Worm (Caenorhabditis elegans) whole organism, young adult: ENCODE data around the gene cest-8.

Experiments
- C06A6.2 ChIP-seq: fragments of 200-800 bp; sonication (Bioruptor generic); conservative IDR thresholded peaks from 2 replicates; pipeline ENCODE4 v1.3.6; 2022; ENCODE audit warnings: missing genetic modification characterization, missing compliant biosample characterization
- F22D6.2 ChIP-seq: sonication (generic microtip); optimal IDR thresholded peaks from 2 replicates; lab custom pipeline; 2016; ENCODE audit warnings: mild to moderate bottlenecking, missing genetic modification characterization, missing compliant biosample characterization
- F23B12.7 ChIP-seq: sonication (generic microtip); optimal IDR thresholded peaks from 2 replicates; lab custom pipeline; 2017; ENCODE audit warnings: missing genetic modification characterization, mild to moderate bottlenecking, missing compliant biosample characterization, antibody characterized with exemption, moderate library complexity; ENCODE audit not compliant: insufficient read depth
- F39B2.1 ChIP-seq: fragments of 200-800 bp; sonication (Bioruptor generic); IDR thresholded peaks from 2 replicates; pipeline ENCODE4 v1.3.6; 2022; ENCODE audit warnings: missing genetic modification reagents, missing genetic modification characterization, missing compliant biosample characterization
- F49E8.2 ChIP-seq: sonication (generic microtip); optimal IDR thresholded peaks from 3 replicates; lab custom pipeline; 2017; ENCODE audit warnings: missing genetic modification characterization, mild to moderate bottlenecking, missing compliant biosample characterization, antibody characterized with exemption, moderate library complexity; ENCODE audit not compliant: insufficient read depth
- F52B5.7 ChIP-seq: sonication (generic microtip); optimal IDR thresholded peaks from 2 replicates; lab custom pipeline; 2016; ENCODE audit warnings: mild to moderate bottlenecking, missing genetic modification characterization, missing compliant biosample characterization
- K12H6.12 ChIP-seq: fragments of 200-800 bp; sonication (Bioruptor generic); optimal IDR thresholded peaks from 2 replicates; lab custom pipeline; 2018; ENCODE audit warnings: mild to moderate bottlenecking, missing genetic modification characterization, missing compliant biosample characterization
- ama-1 ChIP-seq, 3 experiments: fragments of 150-350 bp in 1 of 3; sonication (generic microtip) in 2 of 3; optimal IDR thresholded peaks; 2 replicates each; lab custom pipeline; 2014 to 2018; ENCODE audit warnings: missing biosample characterization in 2 of 3, missing genetic modification characterization in 2 of 3, missing genetic modification reagents in 2 of 3
- attf-5 ChIP-seq: fragments of 200-800 bp; sonication (Bioruptor generic); optimal IDR thresholded peaks from 2 replicates; lab custom pipeline; 2018; ENCODE audit warnings: mild to moderate bottlenecking, missing genetic modification characterization, missing compliant biosample characterization
- attf-6 ChIP-seq: fragments of 200-800 bp; sonication (Bioruptor generic); IDR thresholded peaks from 2 replicates; pipeline ENCODE4 v1.3.6; 2022; ENCODE audit warnings: missing genetic modification reagents, missing genetic modification characterization, missing compliant biosample characterization
- bed-2 ChIP-seq: fragments of 200-800 bp; sonication (Bioruptor generic); IDR thresholded peaks from 2 replicates; pipeline ENCODE4 v1.3.6; 2022; ENCODE audit warnings: missing genetic modification reagents, missing genetic modification characterization, missing compliant biosample characterization
- ccch-3 ChIP-seq: fragments of 200-800 bp; sonication (Bioruptor generic); optimal IDR thresholded peaks from 2 replicates; lab custom pipeline; 2018; ENCODE audit warnings: mild to moderate bottlenecking, missing genetic modification characterization, missing compliant biosample characterization
- cebp-1 ChIP-seq, 2 experiments: fragments of 200-800 bp in 1 of 2; sonication (Bioruptor generic) in 1 of 2; sonication (generic microtip) in 1 of 2; IDR thresholded peaks in 1 of 2; optimal IDR thresholded peaks in 1 of 2; 2 replicates each; pipeline versions ENCODE4 v1.3.6 to Lab custom; 2017 to 2022; ENCODE audit warnings: missing compliant biosample characterization in 2 of 2, missing genetic modification characterization in 2 of 2, mild to moderate bottlenecking in 1 of 2, missing genetic modification reagents in 1 of 2, moderate library complexity in 1 of 2
- ceh-27 ChIP-seq: fragments of 200-800 bp; sonication (Bioruptor generic); optimal IDR thresholded peaks from 2 replicates; lab custom pipeline; 2018; ENCODE audit warnings: mild to moderate bottlenecking, missing genetic modification characterization, moderate library complexity, missing compliant biosample characterization
- chd-7 ChIP-seq: sonication (generic microtip); optimal IDR thresholded peaks from 2 replicates; lab custom pipeline; 2016; ENCODE audit warnings: mild to moderate bottlenecking, missing genetic modification characterization, moderate library complexity, missing compliant biosample characterization
- dox-1 ChIP-seq: fragments of 200-800 bp; sonication (Bioruptor generic); IDR thresholded peaks from 2 replicates; pipeline ENCODE4 v1.3.6; 2022; ENCODE audit warnings: missing genetic modification reagents, missing genetic modification characterization, missing compliant biosample characterization
- egl-44 ChIP-seq: fragments of 200-800 bp; sonication (Bioruptor generic); IDR thresholded peaks from 2 replicates; pipeline ENCODE4 v1.3.6; 2022; ENCODE audit warnings: missing genetic modification reagents, missing genetic modification characterization, missing compliant biosample characterization
- ekl-4 ChIP-seq: fragments of 200-800 bp; sonication (Bioruptor generic); IDR thresholded peaks from 2 replicates; pipeline ENCODE4 v1.3.6; 2022; ENCODE audit warnings: missing genetic modification reagents, missing genetic modification characterization, missing compliant biosample characterization
- ets-4 ChIP-seq: fragments of 200-800 bp; sonication (Bioruptor generic); optimal IDR thresholded peaks from 2 replicates; lab custom pipeline; 2018; ENCODE audit warnings: mild to moderate bottlenecking, missing genetic modification characterization, missing compliant biosample characterization
- fkh-3 ChIP-seq: sonication (generic microtip); optimal IDR thresholded peaks from 2 replicates; lab custom pipeline; 2016; ENCODE audit warnings: mild to moderate bottlenecking, missing genetic modification characterization, missing compliant biosample characterization
- gei-17 ChIP-seq: fragments of 200-800 bp; sonication (Bioruptor generic); optimal IDR thresholded peaks from 2 replicates; lab custom pipeline; 2018; ENCODE audit warnings: mild to moderate bottlenecking, missing genetic modification characterization, missing compliant biosample characterization
- hsf-1 ChIP-seq: fragments of 200-800 bp; sonication (Bioruptor generic); IDR thresholded peaks from 2 replicates; pipeline ENCODE4 v1.3.6; 2022; ENCODE audit warnings: missing genetic modification reagents, missing genetic modification characterization, missing compliant biosample characterization
- lin-54 ChIP-seq: fragments of 200-800 bp; sonication (Bioruptor generic); optimal IDR thresholded peaks from 2 replicates; lab custom pipeline; 2018; ENCODE audit warnings: mild to moderate bottlenecking, missing genetic modification characterization, missing compliant biosample characterization
- lsy-27 ChIP-seq: sonication (generic microtip); optimal IDR thresholded peaks from 2 replicates; lab custom pipeline; 2017; ENCODE audit warnings: missing genetic modification characterization, mild to moderate bottlenecking, missing compliant biosample characterization, antibody characterized with exemption, missing genotype, borderline replicate concordance; ENCODE audit not compliant: insufficient read depth
- madf-6 ChIP-seq: fragments of 200-800 bp; sonication (Bioruptor generic); IDR thresholded peaks from 2 replicates; pipeline ENCODE4 v1.3.6; 2022; ENCODE audit warnings: missing genetic modification reagents, missing genetic modification characterization, missing compliant biosample characterization
- nfya-2 ChIP-seq: fragments of 200-800 bp; sonication (Bioruptor generic); IDR thresholded peaks from 2 replicates; pipeline ENCODE4 v1.3.6; 2022; ENCODE audit warnings: missing genetic modification reagents, missing genetic modification characterization, missing compliant biosample characterization
- nfyb-1 ChIP-seq: fragments of 200-800 bp; sonication (Bioruptor generic); IDR thresholded peaks from 2 replicates; pipeline ENCODE4 v1.3.6; 2022; ENCODE audit warnings: missing genetic modification reagents, missing genetic modification characterization, missing compliant biosample characterization
- nhr-120 ChIP-seq: fragments of 200-800 bp; sonication (Bioruptor generic); IDR thresholded peaks from 2 replicates; pipeline ENCODE4 v1.3.6; 2022; ENCODE audit warnings: missing genetic modification characterization, missing compliant biosample characterization
- nhr-179 ChIP-seq: sonication (generic microtip); optimal IDR thresholded peaks from 2 replicates; lab custom pipeline; 2016; ENCODE audit warnings: mild to moderate bottlenecking, missing genetic modification characterization, missing compliant biosample characterization
- nhr-80 ChIP-seq: sonication (generic microtip); optimal IDR thresholded peaks from 2 replicates; lab custom pipeline; 2016; ENCODE audit warnings: missing genetic modification characterization, missing compliant biosample characterization
- pbrm-1 ChIP-seq: fragments of 200-800 bp; sonication (Bioruptor generic); IDR thresholded peaks from 2 replicates; pipeline ENCODE4 v1.3.6; 2022; ENCODE audit warnings: missing genetic modification reagents, missing genetic modification characterization, missing compliant biosample characterization
- rcor-1 ChIP-seq: fragments of 200-800 bp; sonication (Bioruptor generic); IDR thresholded peaks from 2 replicates; pipeline ENCODE4 v1.3.6; 2022; ENCODE audit warnings: missing genetic modification reagents, missing genetic modification characterization, missing compliant biosample characterization
- repo-1 ChIP-seq: sonication (generic microtip); optimal IDR thresholded peaks from 2 replicates; lab custom pipeline; 2017; ENCODE audit warnings: mild to moderate bottlenecking, missing genetic modification characterization, missing compliant biosample characterization
- sdz-38 ChIP-seq: sonication (generic microtip); optimal IDR thresholded peaks from 2 replicates; lab custom pipeline; 2016; ENCODE audit warnings: missing genotype, missing genetic modification characterization, missing compliant biosample characterization
- snpc-4 ChIP-seq, 5 experiments: fragments of 150-350 bp in 1 of 5; sonication (generic microtip) in 4 of 5; optimal IDR thresholded peaks; 2 replicates each; lab custom pipeline; 2014 to 2018; ENCODE audit warnings: missing genetic modification characterization in 5 of 5, missing biosample characterization in 3 of 5, antibody characterized with exemption in 2 of 5, mild to moderate bottlenecking in 2 of 5, missing compliant biosample characterization in 2 of 5, missing genotype in 2 of 5, moderate library complexity in 2 of 5, missing genetic modification reagents in 1 of 5
- somi-1 ChIP-seq: fragments of 200-800 bp; sonication (Bioruptor generic); optimal IDR thresholded peaks from 2 replicates; lab custom pipeline; 2018; ENCODE audit warnings: mild to moderate bottlenecking, missing genetic modification characterization, missing compliant biosample characterization
- sptf-2 ChIP-seq: fragments of 200-800 bp; sonication (Bioruptor generic); optimal IDR thresholded peaks from 2 replicates; lab custom pipeline; 2018; ENCODE audit warnings: mild to moderate bottlenecking, missing genetic modification characterization, missing compliant biosample characterization
- tbx-9 ChIP-seq: sonication (generic microtip); optimal IDR thresholded peaks from 2 replicates; lab custom pipeline; 2016; ENCODE audit warnings: borderline replicate concordance, missing genetic modification characterization, inconsistent platforms, missing compliant biosample characterization
- unc-62 ChIP-seq: fragments of 150-350 bp; optimal IDR thresholded peaks from 2 replicates; lab custom pipeline; 2014; ENCODE audit warnings: missing biosample characterization, missing genetic modification reagents, missing genetic modification characterization
- zfh-2 ChIP-seq: fragments of 200-800 bp; sonication (Bioruptor generic); conservative IDR thresholded peaks from 2 replicates; pipeline ENCODE4 v1.3.6; 2022; ENCODE audit warnings: missing genetic modification reagents, missing genetic modification characterization, missing compliant biosample characterization
- ztf-26 ChIP-seq: sonication (generic microtip); optimal IDR thresholded peaks from 2 replicates; lab custom pipeline; 2017; ENCODE audit warnings: missing genetic modification characterization, missing compliant biosample characterization
- ztf-6 ChIP-seq: fragments of 200-800 bp; sonication (Bioruptor generic); IDR thresholded peaks from 2 replicates; pipeline ENCODE4 v1.3.6; 2022; ENCODE audit warnings: missing genetic modification reagents, missing genetic modification characterization, missing compliant biosample characterization

The cest-8 gene

ce11 chrX:12219477-12219876 lies at the start of gene cest-8:
Gene cest-8 (plus strand): TSS chrX:12219660.
- TF ChIP-seq ets-4 (GFP tag; lab: Kevin White, UChicago) (no peak), ccch-3 (GFP tag; lab: Kevin White, UChicago) (no peak), tbx-9 (no peak), ztf-6 (GFP tag; lab: Robert Waterston, UW) (no peak), F22D6.2 (tag; lab: Kevin White, UChicago) (no peak), madf-6 (GFP tag; lab: Robert Waterston, UW) (no peak), cebp-1 (GFP tag; IDR thresholded peaks at IDR 0.05; lab: Robert Waterston, UW) (no peak), cebp-1 (tag; optimal IDR thresholded peaks at IDR 0.05; lab: Kevin White, UChicago) (no peak)

ce11 chrX:12171631-12172348 lies 47.7 kb upstream of the cest-8 start, which contains the start of gene F57G12.1:
Gene F57G12.1 (minus strand): TSS chrX:12171681.
- no peak; the same call in 1 of the 2 replicates for TF ChIP-seq nfyb-1 (GFP tag; lab: Robert Waterston, UW)
- TF ChIP-seq pbrm-1 (GFP tag; lab: Robert Waterston, UW) = 0 out of 2 replicates have a peak, but pooled peaks have one; percentile 47
- peak; percentile 48; the same call in 1 of the 2 replicates for TF ChIP-seq C06A6.2 (GFP tag; lab: Robert Waterston, UW)
- TF ChIP-seq nhr-80 (tag; lab: Kevin White, UChicago) = peak; percentile 51
- TF ChIP-seq ztf-6 (GFP tag; lab: Robert Waterston, UW) = no peak
- peak; percentile 76 for TF ChIP-seq chd-7
- no peak for TF ChIP-seq bed-2 (GFP tag; lab: Robert Waterston, UW)
- TF ChIP-seq dox-1 = peak; percentile 65; the same call in 1 of the 2 replicates
- TF ChIP-seq hsf-1 (GFP tag; lab: Robert Waterston, UW) = no peak
- TF ChIP-seq ceh-27 (GFP tag; lab: Kevin White, UChicago) = peak; percentile 69
- no peak for TF ChIP-seq nfya-2
- TF ChIP-seq ztf-26 (tag; lab: Kevin White, UChicago) = peak; percentile 16
- peak; percentile 99 for TF ChIP-seq zfh-2 (GFP tag; lab: Robert Waterston, UW)
- TF ChIP-seq tbx-9 = no peak
- TF ChIP-seq K12H6.12 (tag; lab: Kevin White, UChicago) = peak; percentile 91
- TF ChIP-seq sptf-2 = peak; percentile 82
- peak; percentile 22 for TF ChIP-seq somi-1
- TF ChIP-seq unc-62 = peak; percentile 59
- TF ChIP-seq ama-1 (optimal IDR thresholded peaks at IDR 0.05; lab: Kevin White, UChicago) = no peak
- no peak for TF ChIP-seq ama-1 (GFP tag; optimal IDR thresholded peaks at IDR 0.05; lab: Kevin White, UChicago)
- no peak for TF ChIP-seq snpc-4 (GFP tag; optimal IDR thresholded peaks at IDR 0.05; lab: Kevin White, UChicago)
- peak in 1 of 4 experiments; percentile 50 for TF ChIP-seq snpc-4 (tag; optimal IDR thresholded peaks at IDR 0.05; lab: Kevin White, UChicago)
- TF ChIP-seq F23B12.7 (tag; lab: Kevin White, UChicago) = peak; percentile 1
- no peak for TF ChIP-seq ets-4 (GFP tag; lab: Kevin White, UChicago)
- TF ChIP-seq F52B5.7 = peak; percentile 63
- TF ChIP-seq nhr-120 (GFP tag; lab: Robert Waterston, UW) = no peak
- TF ChIP-seq gei-17 (GFP tag; lab: Kevin White, UChicago) = peak; percentile 77
- peak; percentile 38 for TF ChIP-seq sdz-38
- peak; percentile 4 for TF ChIP-seq ccch-3 (GFP tag; lab: Kevin White, UChicago)
- peak; percentile 52; the same call in 1 of the 2 replicates for TF ChIP-seq egl-44 (GFP tag; lab: Robert Waterston, UW)
- 0 out of 2 replicates have a peak, but pooled peaks have one; percentile 14 for TF ChIP-seq cebp-1 (GFP tag; IDR thresholded peaks at IDR 0.05; lab: Robert Waterston, UW)
- peak; percentile 80 for TF ChIP-seq cebp-1 (tag; optimal IDR thresholded peaks at IDR 0.05; lab: Kevin White, UChicago)
- 0 out of 2 replicates have a peak, but pooled peaks have one; percentile 12 for TF ChIP-seq attf-6 (GFP tag; lab: Robert Waterston, UW)
- TF ChIP-seq ekl-4 (GFP tag; lab: Robert Waterston, UW) = 0 out of 2 replicates have a peak, but pooled peaks have one; percentile 46
- no peak for TF ChIP-seq F49E8.2 (tag; lab: Kevin White, UChicago)
- peak; percentile 60 for TF ChIP-seq attf-5
- peak; percentile 22; the same call in 1 of the 2 replicates for TF ChIP-seq rcor-1 (GFP tag; lab: Robert Waterston, UW)
- TF ChIP-seq nhr-179 (tag; lab: Kevin White, UChicago) = no peak
- TF ChIP-seq fkh-3 = no peak
- TF ChIP-seq F39B2.1 (GFP tag; lab: Robert Waterston, UW) = no peak
- TF ChIP-seq lin-54 (GFP tag; lab: Kevin White, UChicago) = no peak
- peak; percentile 28 for TF ChIP-seq repo-1 (tag; lab: Kevin White, UChicago)
- peak; percentile 24 for TF ChIP-seq lsy-27
